Worm (Caenorhabditis elegans) whole organism, mixed stage, embryonic: Measurements from ENCODE around the gene Y59A8B.8.

ENCODE experiments used
- M03D4.4 ChIP-seq: sonication (generic microtip); optimal IDR thresholded peaks from 2 replicates; lab custom pipeline; 2017; ENCODE audit warnings: mild to moderate bottlenecking, missing genetic modification characterization, missing compliant biosample characterization
- bed-3 ChIP-seq: fragments of 200-800 bp; sonication (Bioruptor generic); optimal IDR thresholded peaks from 3 replicates; lab custom pipeline; 2018; ENCODE audit warnings: mild to moderate bottlenecking, missing genetic modification characterization, moderate library complexity, missing compliant biosample characterization
- blmp-1 ChIP-seq: fragments of 150-350 bp; optimal IDR thresholded peaks from 2 replicates; lab custom pipeline; 2014; ENCODE audit warnings: missing biosample characterization, missing genetic modification characterization
- ceh-83 ChIP-seq: fragments of 200-800 bp; sonication (Bioruptor generic); optimal IDR thresholded peaks from 2 replicates; lab custom pipeline; 2018; ENCODE audit warnings: mild to moderate bottlenecking, missing genetic modification characterization, missing compliant biosample characterization
- ces-1 ChIP-seq: fragments of 150-350 bp; optimal IDR thresholded peaks from 2 replicates; lab custom pipeline; 2014; ENCODE audit warnings: missing biosample characterization, missing genetic modification reagents, missing genetic modification characterization
- cnd-1 ChIP-seq: fragments of 200-800 bp; sonication (Bioruptor generic); optimal IDR thresholded peaks from 2 replicates; lab custom pipeline; 2018; ENCODE audit warnings: mild to moderate bottlenecking, missing genetic modification characterization, missing compliant biosample characterization
- drap-1 ChIP-seq: fragments of 200-800 bp; sonication (Bioruptor generic); optimal IDR thresholded peaks from 3 replicates; lab custom pipeline; 2018; ENCODE audit warnings: mild to moderate bottlenecking, missing genetic modification characterization, missing compliant biosample characterization
- elt-1 ChIP-seq: sonication (generic microtip); optimal IDR thresholded peaks from 2 replicates; lab custom pipeline; 2017; ENCODE audit warnings: missing genetic modification characterization, mild to moderate bottlenecking, missing compliant biosample characterization, antibody characterized with exemption, moderate library complexity, borderline replicate concordance; ENCODE audit not compliant: insufficient read depth
- elt-3 ChIP-seq: fragments of 150-350 bp; optimal IDR thresholded peaks from 2 replicates; lab custom pipeline; 2014; ENCODE audit warnings: missing biosample characterization, missing genetic modification characterization
- flh-1 ChIP-seq: fragments of 200-800 bp; sonication (Bioruptor generic); optimal IDR thresholded peaks from 2 replicates; lab custom pipeline; 2018; ENCODE audit warnings: mild to moderate bottlenecking, missing genetic modification characterization, moderate library complexity, missing compliant biosample characterization
- hlh-1 ChIP-seq: fragments of 150-350 bp; optimal IDR thresholded peaks from 2 replicates; lab custom pipeline; 2014; ENCODE audit warnings: missing biosample characterization, missing genetic modification reagents, missing genetic modification characterization
- lin-32 ChIP-seq: fragments of 200-800 bp; sonication (Bioruptor generic); optimal IDR thresholded peaks from 2 replicates; lab custom pipeline; 2018; ENCODE audit warnings: mild to moderate bottlenecking, missing genetic modification characterization, missing compliant biosample characterization
- lsy-2 ChIP-seq: fragments of 150-350 bp; optimal IDR thresholded peaks from 2 replicates; lab custom pipeline; 2014; ENCODE audit warnings: missing biosample characterization, missing genetic modification characterization
- mab-5 ChIP-seq: fragments of 150-350 bp; optimal IDR thresholded peaks from 2 replicates; lab custom pipeline; 2014; ENCODE audit warnings: missing biosample characterization, missing genetic modification characterization
- mep-1 ChIP-seq: fragments of 150-350 bp; optimal IDR thresholded peaks from 2 replicates; lab custom pipeline; 2017; ENCODE audit warnings: missing biosample characterization, missing genetic modification reagents, missing genetic modification characterization, inconsistent platforms
- mls-2 ChIP-seq: sonication (generic microtip); optimal IDR thresholded peaks from 2 replicates; lab custom pipeline; 2016; ENCODE audit warnings: mild to moderate bottlenecking, missing genetic modification characterization, moderate library complexity, missing compliant biosample characterization
- nhr-12 ChIP-seq: fragments of 150-350 bp; optimal IDR thresholded peaks from 2 replicates; lab custom pipeline; 2014; ENCODE audit warnings: missing biosample characterization, missing genetic modification characterization
- nhr-2 ChIP-seq: fragments of 150-350 bp; optimal IDR thresholded peaks from 2 replicates; lab custom pipeline; 2014; ENCODE audit warnings: missing biosample characterization, missing genetic modification characterization
- nhr-237 ChIP-seq: fragments of 150-350 bp; optimal IDR thresholded peaks from 2 replicates; lab custom pipeline; 2014; ENCODE audit warnings: missing biosample characterization, missing genetic modification characterization
- nhr-28 ChIP-seq: fragments of 150-350 bp; optimal IDR thresholded peaks from 2 replicates; lab custom pipeline; 2014; ENCODE audit warnings: missing biosample characterization, missing genetic modification characterization
- nhr-76 ChIP-seq: sonication (generic microtip); optimal IDR thresholded peaks from 2 replicates; lab custom pipeline; 2017; ENCODE audit warnings: missing biosample characterization, missing genetic modification characterization
- pha-4 ChIP-seq: fragments of 150-350 bp; optimal IDR thresholded peaks from 2 replicates; lab custom pipeline; 2018; ENCODE audit warnings: missing biosample characterization, missing genetic modification reagents, missing genetic modification characterization
- snpc-4 ChIP-seq: fragments of 150-350 bp; optimal IDR thresholded peaks from 2 replicates; lab custom pipeline; 2014; ENCODE audit warnings: missing biosample characterization, missing genetic modification characterization
- tbx-8 ChIP-seq: fragments of 200-800 bp; sonication (Bioruptor generic); optimal IDR thresholded peaks from 2 replicates; lab custom pipeline; 2018; ENCODE audit warnings: mild to moderate bottlenecking, missing genetic modification characterization, moderate library complexity, missing compliant biosample characterization
- unc-120 ChIP-seq: sonication (generic microtip); optimal IDR thresholded peaks from 2 replicates; lab custom pipeline; 2017; ENCODE audit warnings: missing genetic modification characterization, missing compliant biosample characterization; ENCODE audit not compliant: poor library complexity, severe bottlenecking
- zip-8 ChIP-seq: fragments of 150-350 bp; optimal IDR thresholded peaks from 2 replicates; lab custom pipeline; 2014; ENCODE audit warnings: missing biosample characterization, missing genetic modification characterization

Gene Y59A8B.8

DNA sequence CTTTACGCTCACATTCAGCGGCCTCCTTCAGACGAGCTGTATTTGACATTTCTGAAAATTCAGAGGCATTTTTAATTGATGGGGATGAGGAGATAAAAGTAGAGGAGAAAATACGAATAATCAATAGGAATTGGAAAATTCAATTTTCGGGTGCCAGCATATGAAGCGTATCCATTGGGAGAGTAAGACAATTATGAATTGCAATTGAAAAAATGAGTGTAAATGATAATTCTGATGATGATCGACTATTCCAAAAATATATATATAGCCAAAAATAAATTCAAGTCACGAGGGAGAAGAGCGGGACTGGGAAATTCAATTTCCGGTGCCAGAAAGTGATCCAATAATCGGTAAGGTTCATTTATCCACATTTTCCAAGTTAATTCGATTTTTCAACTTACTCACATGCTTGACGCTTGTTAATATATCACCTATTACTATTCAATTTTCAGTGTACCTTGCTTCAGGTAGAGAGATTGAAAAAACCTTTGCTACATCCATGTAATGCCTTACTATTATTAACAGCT lies at the start of gene Y59A8B.8:
Gene Y59A8B.8, minus strand, starts transcription at position 51 of the 527 bp plus-strand sequence.
- TF ChIP-seq ces-1 (GFP tag; lab: Kevin White, UChicago) (peak; percentile 63), drap-1 (GFP tag; lab: Kevin White, UChicago) (no peak), nhr-237 (no peak)
- TF ChIP-seq, all 35 proteins: peak for 1

DNA sequence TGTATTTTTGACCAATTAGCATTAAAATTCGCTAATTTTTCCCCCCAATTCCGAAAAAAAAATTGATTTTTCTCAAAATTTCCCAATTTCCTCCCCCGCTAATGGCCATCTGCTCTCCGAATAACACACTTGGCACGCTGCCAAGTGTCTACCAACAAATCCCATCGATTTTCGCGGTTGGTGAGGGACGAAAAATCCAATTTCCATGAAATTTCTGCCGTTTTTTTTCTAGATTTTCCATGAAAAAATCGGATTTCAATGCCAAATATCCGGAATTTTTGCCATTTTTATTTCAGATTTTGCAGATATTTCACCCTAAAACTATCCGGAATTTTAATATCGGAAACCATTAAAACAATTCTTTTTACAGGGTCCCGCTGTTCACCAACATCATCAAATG lies 43.3 kb upstream of the Y59A8B.8 start:
- TF ChIP-seq ces-1 (GFP tag; lab: Kevin White, UChicago) (peak; percentile 25), cnd-1 (tag; lab: Kevin White, UChicago) (no peak), nhr-2 (no peak), elt-1 (tag; lab: Kevin White, UChicago) (no peak), elt-3 (no peak), M03D4.4 (tag; lab: Kevin White, UChicago) (no peak)
- TF ChIP-seq, all 35 proteins: peak for 1

DNA sequence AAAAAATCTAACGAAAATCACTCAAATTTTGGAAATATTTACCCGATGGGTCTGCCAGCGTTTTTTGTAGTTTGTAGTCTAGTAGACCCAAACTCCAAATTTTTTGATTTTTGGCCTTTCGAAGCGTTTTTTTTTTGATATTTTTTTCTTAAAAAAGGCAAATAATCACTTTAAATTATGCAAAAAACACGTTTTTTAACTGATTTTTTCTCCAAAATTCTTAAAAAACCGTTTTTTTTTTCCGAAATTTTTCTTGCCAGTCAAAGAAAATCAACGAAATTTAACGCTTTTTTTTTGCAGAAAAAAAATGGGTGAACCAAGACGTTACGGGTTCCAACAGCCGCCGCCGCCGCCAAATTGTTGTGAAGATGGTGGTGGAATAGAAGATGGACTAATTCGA lies 41.9 kb upstream of the Y59A8B.8 start, which contains the start of gene Y37H2A.1:
Gene Y37H2A.1, plus strand, starts transcription at position 301 of the 400 bp plus-strand sequence.
- TF ChIP-seq hlh-1 (tag; lab: Kevin White, UChicago) (no peak), nhr-2 (no peak), elt-3 (no peak), mls-2 (tag; lab: Kevin White, UChicago) (no peak), M03D4.4 (tag; lab: Kevin White, UChicago) (no peak), bed-3 (no peak), blmp-1 (tag; lab: Kevin White, UChicago) (no peak), mep-1 (tag; lab: Kevin White, UChicago) (no peak), lsy-2 (no peak)

DNA sequence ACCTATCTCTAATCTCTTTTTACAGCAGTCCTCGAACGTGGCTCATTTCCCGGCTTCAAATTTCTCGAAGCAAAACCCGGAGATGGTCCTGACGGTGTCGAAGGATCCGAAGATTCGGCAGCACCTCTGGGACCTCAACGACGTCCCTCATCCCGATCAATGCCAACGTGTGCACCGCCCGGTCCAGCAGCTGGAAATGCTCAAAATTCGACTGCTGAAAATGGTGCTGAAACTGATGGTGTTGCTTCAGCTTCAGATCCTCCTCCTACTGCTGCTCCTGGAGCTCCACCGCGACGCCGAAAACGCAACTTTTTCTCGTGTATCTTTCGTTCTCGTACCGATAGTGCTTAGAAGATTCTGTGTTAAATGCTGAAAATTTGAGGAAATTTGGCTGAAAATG lies 39.9 kb upstream of the Y59A8B.8 start:
- no peak for TF ChIP-seq zip-8
- TF ChIP-seq mls-2 (tag; lab: Kevin White, UChicago): no peak
- TF ChIP-seq ces-1 (GFP tag; lab: Kevin White, UChicago): no peak
- TF ChIP-seq nhr-12 (tag; lab: Kevin White, UChicago): no peak
- TF ChIP-seq nhr-76 (tag; lab: Kevin White, UChicago): no peak
- TF ChIP-seq lsy-2: no peak
- no peak for TF ChIP-seq nhr-28 (tag; lab: Kevin White, UChicago)
- TF ChIP-seq pha-4 (tag; lab: Kevin White, UChicago): no peak
- TF ChIP-seq M03D4.4 (tag; lab: Kevin White, UChicago): no peak
- TF ChIP-seq elt-1 (tag; lab: Kevin White, UChicago): no peak
- TF ChIP-seq snpc-4 (tag; lab: Kevin White, UChicago): no peak
- no peak for TF ChIP-seq ceh-83 (GFP tag; lab: Kevin White, UChicago)

DNA sequence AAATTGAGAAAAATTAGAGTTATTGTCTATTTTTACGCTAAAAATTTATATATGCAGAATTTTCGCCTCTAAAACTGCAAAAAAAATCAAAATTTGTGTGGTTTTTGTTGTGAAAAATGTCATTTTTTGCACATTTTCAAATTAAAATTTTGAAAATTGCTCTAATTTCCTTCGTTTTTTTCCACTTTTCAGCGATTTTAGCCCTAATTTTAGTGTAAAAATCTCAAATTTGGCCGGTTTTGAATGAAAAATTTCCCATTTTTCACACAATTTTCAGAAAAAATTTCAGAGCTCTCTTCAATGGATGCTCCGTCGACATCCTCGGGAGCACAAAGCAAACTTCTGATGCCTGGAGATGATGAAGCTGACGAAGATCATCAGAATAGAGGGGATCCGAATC lies 32.3 kb upstream of the Y59A8B.8 start, which contains the start of gene par-4:
Gene par-4, plus strand, starts transcription at position 301 of the 400 bp plus-strand sequence.
- no peak for TF ChIP-seq nhr-76 (tag; lab: Kevin White, UChicago)
- TF ChIP-seq mls-2 (tag; lab: Kevin White, UChicago): no peak
- no peak for TF ChIP-seq tbx-8 (GFP tag; lab: Kevin White, UChicago)
- TF ChIP-seq ces-1 (GFP tag; lab: Kevin White, UChicago): no peak
- TF ChIP-seq unc-120 (tag; lab: Kevin White, UChicago): no peak
- TF ChIP-seq bed-3: no peak
- no peak for TF ChIP-seq nhr-28 (tag; lab: Kevin White, UChicago)
- TF ChIP-seq lin-32 (GFP tag; lab: Kevin White, UChicago): no peak
- no peak for TF ChIP-seq zip-8
- TF ChIP-seq nhr-2: no peak
- no peak for TF ChIP-seq nhr-237
- no peak for TF ChIP-seq flh-1 (GFP tag; lab: Kevin White, UChicago)
- TF ChIP-seq mep-1 (tag; lab: Kevin White, UChicago): no peak
- TF ChIP-seq, all 35 proteins: peak for 0

DNA sequence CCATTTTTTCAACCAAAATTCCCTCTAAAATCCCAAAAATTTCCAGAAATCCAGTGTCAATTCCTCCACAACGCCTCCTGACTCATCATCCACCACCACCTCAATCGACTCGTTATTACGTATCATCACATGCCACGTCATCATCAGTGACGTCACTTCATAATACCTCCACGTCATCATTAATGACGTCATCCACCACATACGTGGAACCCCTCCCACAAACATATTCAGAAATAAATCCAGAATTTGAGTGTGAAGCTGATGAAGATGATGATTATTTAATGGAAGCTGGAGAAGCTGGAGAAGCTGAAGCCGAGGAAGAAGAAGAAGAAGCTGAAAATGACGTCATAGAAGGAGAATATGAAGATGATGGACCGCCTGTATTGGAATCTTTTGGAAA lies 27.8 kb upstream of the Y59A8B.8 start:
- TF ChIP-seq ceh-83 (GFP tag; lab: Kevin White, UChicago): no peak
- peak; percentile 96 for TF ChIP-seq zip-8
- TF ChIP-seq, all 35 proteins: peak for 1

DNA sequence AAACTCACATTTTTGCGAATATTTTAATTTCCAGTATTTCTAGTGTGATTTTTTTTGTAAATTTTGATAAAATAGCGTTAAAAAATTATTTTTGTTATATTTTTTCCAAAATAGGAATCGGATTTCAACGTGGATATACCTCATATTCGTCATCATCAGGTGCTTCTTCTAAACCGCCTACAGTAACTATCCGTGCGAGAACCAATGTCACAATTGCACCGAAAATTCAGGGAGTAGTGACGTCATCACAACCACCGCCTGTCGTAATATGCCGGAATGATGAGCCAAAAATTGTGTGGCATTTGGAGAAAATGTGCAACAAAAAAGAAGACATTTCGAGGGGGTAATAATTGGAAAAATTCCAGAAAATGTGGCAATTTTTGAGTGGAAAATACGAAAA lies 25.1 kb upstream of the Y59A8B.8 start:
- no peak for TF ChIP-seq unc-120 (tag; lab: Kevin White, UChicago)
- TF ChIP-seq mab-5 (tag; lab: Kevin White, UChicago): no peak
- TF ChIP-seq zip-8: peak; percentile 61
- TF ChIP-seq hlh-1 (tag; lab: Kevin White, UChicago): no peak
- TF ChIP-seq, all 35 proteins: peak for 1
